Fruit fly (Drosophila melanogaster) whole organism, embryonic: Measurements from ENCODE around the gene CG14100.

Experiments
- CG10366 ChIP-seq: fragments of 200-800 bp; sonication (Bioruptor generic); IDR thresholded peaks from 2 replicates; pipeline ENCODE4 v1.3.6; 2022; ENCODE audit warnings: missing biosample characterization, missing genetic modification characterization
- CG10979 ChIP-seq: fragments of 200-800 bp; sonication (Bioruptor generic); optimal IDR thresholded peaks from 2 replicates; lab custom pipeline; 2018; ENCODE audit warnings: missing biosample characterization, mild to moderate bottlenecking, missing genetic modification characterization, moderate library complexity
- CG14441 ChIP-seq: fragments of 200-800 bp; sonication (Bioruptor generic); IDR thresholded peaks from 2 replicates; pipeline ENCODE4 v1.3.6; 2022; ENCODE audit warnings: missing biosample characterization, missing genetic modification characterization
- CG15601 ChIP-seq: fragments of 200-800 bp; sonication (Bioruptor generic); optimal IDR thresholded peaks from 3 replicates; lab custom pipeline; 2019; ENCODE audit warnings: missing biosample characterization, mild to moderate bottlenecking, missing genetic modification characterization, moderate library complexity
- CG16779 ChIP-seq: fragments of 200-800 bp; sonication (Bioruptor generic); IDR thresholded peaks from 2 replicates; pipeline ENCODE4 v1.3.6; 2022; ENCODE audit warnings: missing biosample characterization, missing genetic modification characterization
- CG16815 ChIP-seq: fragments of 200-800 bp; sonication (Bioruptor generic); optimal IDR thresholded peaks from 3 replicates; lab custom pipeline; 2017; ENCODE audit warnings: missing biosample characterization, mild to moderate bottlenecking, missing genetic modification characterization
- CG17361 ChIP-seq: fragments of 200-800 bp; sonication (Bioruptor generic); IDR thresholded peaks from 3 replicates; pipeline ENCODE4 v1.3.6; 2022; ENCODE audit warnings: missing biosample characterization, missing genetic modification characterization
- CG17912 ChIP-seq: fragments of 200-800 bp; sonication (Bioruptor generic); optimal IDR thresholded peaks from 2 replicates; lab custom pipeline; 2018; ENCODE audit warnings: missing biosample characterization, mild to moderate bottlenecking, missing genetic modification characterization
- CG18476 ChIP-seq: fragments of 200-800 bp; sonication (Bioruptor generic); optimal IDR thresholded peaks from 2 replicates; lab custom pipeline; 2016; ENCODE audit warnings: missing biosample characterization, mild to moderate bottlenecking, missing genetic modification characterization
- CG18599 ChIP-seq: fragments of 200-800 bp; sonication (Bioruptor generic); optimal IDR thresholded peaks from 3 replicates; lab custom pipeline; 2017; ENCODE audit warnings: missing biosample characterization, missing genetic modification characterization, mild to moderate bottlenecking, moderate library complexity, missing genetic modification reagents
- CG18764 ChIP-seq: fragments of 200-800 bp; sonication (Bioruptor generic); optimal IDR thresholded peaks from 3 replicates; lab custom pipeline; 2016; ENCODE audit warnings: missing biosample characterization, missing genetic modification characterization
- CG2129 ChIP-seq: fragments of 200-800 bp; sonication (Bioruptor generic); IDR thresholded peaks from 2 replicates; pipeline ENCODE4 v1.3.6; 2022; ENCODE audit warnings: missing biosample characterization, missing genetic modification characterization; ENCODE audit not compliant: partially characterized antibody
- CG31365 ChIP-seq: fragments of 200-800 bp; sonication (Bioruptor generic); optimal IDR thresholded peaks from 2 replicates; lab custom pipeline; 2018; ENCODE audit warnings: missing biosample characterization, mild to moderate bottlenecking, missing genetic modification characterization
- CG31441 ChIP-seq: fragments of 200-800 bp; sonication (Bioruptor generic); IDR thresholded peaks from 2 replicates; pipeline ENCODE4 v1.3.6; 2022; ENCODE audit warnings: missing biosample characterization, missing genetic modification characterization
- CG32772 ChIP-seq: fragments of 200-800 bp; sonication (Bioruptor generic); IDR thresholded peaks from 2 replicates; pipeline ENCODE4 v1.3.6; 2022; ENCODE audit warnings: missing biosample characterization, missing genetic modification characterization
- CG3995 ChIP-seq: fragments of 200-800 bp; sonication (Bioruptor generic); optimal IDR thresholded peaks from 3 replicates; lab custom pipeline; 2016; ENCODE audit warnings: missing biosample characterization, missing genetic modification characterization
- CG4424 ChIP-seq: fragments of 200-800 bp; sonication (Bioruptor generic); optimal IDR thresholded peaks from 3 replicates; lab custom pipeline; 2016; ENCODE audit warnings: missing biosample characterization, missing genetic modification characterization
- CG7839 ChIP-seq: fragments of 200-800 bp; sonication (Bioruptor generic); optimal IDR thresholded peaks from 3 replicates; lab custom pipeline; 2018; ENCODE audit warnings: missing biosample characterization, mild to moderate bottlenecking, missing genetic modification characterization, moderate library complexity
- CG8290 ChIP-seq, 3 experiments: fragments of 200-800 bp; sonication (Bioruptor generic); optimal IDR thresholded peaks; 2 replicates each; lab custom pipeline; 2016 to 2019; ENCODE audit warnings: missing biosample characterization in 3 of 3, missing genetic modification characterization in 3 of 3, mild to moderate bottlenecking in 2 of 3, moderate library complexity in 1 of 3
- CG9727 ChIP-seq: fragments of 200-800 bp; sonication (Bioruptor generic); optimal IDR thresholded peaks from 3 replicates; lab custom pipeline; 2017; ENCODE audit warnings: missing biosample characterization, mild to moderate bottlenecking, missing genetic modification characterization
- CHES-1-like ChIP-seq: fragments of 200-800 bp; sonication (Bioruptor generic); optimal IDR thresholded peaks from 2 replicates; lab custom pipeline; 2016; ENCODE audit warnings: missing biosample characterization, missing genetic modification characterization
- Camta ChIP-seq: fragments of 200-800 bp; sonication (Bioruptor generic); optimal IDR thresholded peaks from 2 replicates; lab custom pipeline; 2016; ENCODE audit warnings: missing biosample characterization, missing genetic modification characterization
- Ets65A ChIP-seq: fragments of 200-800 bp; sonication (Bioruptor generic); peaks from one replicate; lab custom pipeline; 2016; ENCODE audit warnings: missing biosample characterization, missing genetic modification characterization
- Hand ChIP-seq: fragments of 200-800 bp; sonication (Bioruptor generic); optimal IDR thresholded peaks from 2 replicates; lab custom pipeline; 2017; ENCODE audit warnings: mild to moderate bottlenecking, missing biosample characterization, missing genetic modification reagents, missing genetic modification characterization
- Hmr ChIP-seq: fragments of 200-800 bp; sonication (Bioruptor generic); optimal IDR thresholded peaks from 3 replicates; lab custom pipeline; 2017; ENCODE audit warnings: mild to moderate bottlenecking, missing biosample characterization, missing genetic modification reagents, missing genetic modification characterization
- Hsf ChIP-seq: fragments of 200-800 bp; sonication (Bioruptor generic); optimal IDR thresholded peaks from 3 replicates; lab custom pipeline; 2016; ENCODE audit warnings: missing biosample characterization, missing genetic modification characterization
- Jarid2 ChIP-seq: fragments of 200-800 bp; sonication (Bioruptor generic); optimal IDR thresholded peaks from 3 replicates; lab custom pipeline; 2017; ENCODE audit warnings: mild to moderate bottlenecking, missing biosample characterization, missing genetic modification reagents, missing genetic modification characterization
- Oaz ChIP-seq: fragments of 200-800 bp; sonication (Bioruptor generic); IDR thresholded peaks from 2 replicates; pipeline ENCODE4 v1.3.6; 2022; ENCODE audit warnings: missing biosample characterization, missing genetic modification characterization
- Optix ChIP-seq: fragments of 200-800 bp; sonication (Bioruptor generic); IDR thresholded peaks from 3 replicates; pipeline ENCODE4 v1.3.6; 2022; ENCODE audit warnings: missing biosample characterization, missing genetic modification characterization
- Scr ChIP-seq: fragments of 200-800 bp; sonication (Bioruptor generic); IDR thresholded peaks from 2 replicates; pipeline ENCODE4 v1.3.6; 2022; ENCODE audit warnings: missing biosample characterization, missing genetic modification characterization; ENCODE audit not compliant: partially characterized antibody
- Taf1 ChIP-seq: fragments of 200-800 bp; sonication (Bioruptor generic); IDR thresholded peaks from 2 replicates; pipeline ENCODE4 v1.3.6; 2022; ENCODE audit warnings: missing biosample characterization, missing genetic modification characterization
- Trl ChIP-seq, 3 experiments: fragments of >200 bp in 2 of 3; fragments of 200-800 bp in 1 of 3; sonication (Bioruptor generic) in 1 of 3; optimal IDR thresholded peaks; 2 replicates in 1 of 3; 3 replicates in 2 of 3; lab custom pipeline; 2016 to 2017; ENCODE audit warnings: missing biosample characterization in 1 of 3, missing genetic modification characterization in 1 of 3
- Xrp1 ChIP-seq: fragments of 200-800 bp; sonication (Bioruptor generic); IDR thresholded peaks from 2 replicates; pipeline ENCODE4 v1.3.6; 2022; ENCODE audit warnings: missing biosample characterization, missing genetic modification characterization
- YL-1 ChIP-seq: fragments of 200-800 bp; sonication (Bioruptor generic); optimal IDR thresholded peaks from 3 replicates; lab custom pipeline; 2017; ENCODE audit warnings: missing biosample characterization, mild to moderate bottlenecking, missing genetic modification characterization
- dati ChIP-seq: fragments of 200-800 bp; sonication (Bioruptor generic); IDR thresholded peaks from 2 replicates; pipeline ENCODE4 v1.3.6; 2022; ENCODE audit warnings: missing biosample characterization, missing genetic modification characterization
- esg ChIP-seq: fragments of 200-800 bp; sonication (Bioruptor generic); conservative IDR thresholded peaks from 2 replicates; pipeline ENCODE4 v1.3.6; 2022; ENCODE audit warnings: missing biosample characterization, missing genetic modification characterization
- fd102C ChIP-seq: fragments of 200-800 bp; sonication (Bioruptor generic); optimal IDR thresholded peaks from 2 replicates; lab custom pipeline; 2018; ENCODE audit warnings: missing biosample characterization, mild to moderate bottlenecking, missing genetic modification characterization, moderate library complexity
- fd64A ChIP-seq: fragments of 200-800 bp; sonication (Bioruptor generic); optimal IDR thresholded peaks from 3 replicates; lab custom pipeline; 2018; ENCODE audit warnings: missing biosample characterization, mild to moderate bottlenecking, missing genetic modification characterization
- gsb ChIP-seq: fragments of 200-800 bp; sonication (Bioruptor generic); IDR thresholded peaks from 2 replicates; pipeline ENCODE4 v1.3.6; 2022; ENCODE audit warnings: missing biosample characterization, missing genetic modification characterization
- mirr ChIP-seq: fragments of 200-800 bp; sonication (Bioruptor generic); optimal IDR thresholded peaks from 3 replicates; lab custom pipeline; 2018; ENCODE audit warnings: missing biosample characterization, mild to moderate bottlenecking, missing genetic modification characterization
- mld ChIP-seq: fragments of 200-800 bp; sonication (Bioruptor generic); IDR thresholded peaks from 3 replicates; pipeline ENCODE4 v1.3.6; 2022; ENCODE audit warnings: missing biosample characterization, missing genetic modification characterization; ENCODE audit not compliant: partially characterized antibody
- nom ChIP-seq: fragments of 200-800 bp; sonication (Bioruptor generic); optimal IDR thresholded peaks from 2 replicates; lab custom pipeline; 2017; ENCODE audit warnings: missing biosample characterization, missing genetic modification characterization, mild to moderate bottlenecking, moderate library complexity, missing genetic modification reagents
- pros ChIP-seq: fragments of 200-800 bp; sonication (Bioruptor generic); optimal IDR thresholded peaks from 3 replicates; lab custom pipeline; 2019; ENCODE audit warnings: missing biosample characterization, mild to moderate bottlenecking, missing genetic modification characterization, moderate library complexity
- psq ChIP-seq: fragments of 200-800 bp; sonication (Bioruptor generic); optimal IDR thresholded peaks from 2 replicates; lab custom pipeline; 2017; ENCODE audit warnings: missing biosample characterization, missing genetic modification characterization
- sd ChIP-seq: fragments of 200-800 bp; sonication (Bioruptor generic); optimal IDR thresholded peaks from 3 replicates; lab custom pipeline; 2018; ENCODE audit warnings: missing biosample characterization, mild to moderate bottlenecking, missing genetic modification characterization, moderate library complexity
- sens ChIP-seq: fragments of 200-800 bp; sonication (Bioruptor generic); peaks from one replicate; lab custom pipeline; 2016; ENCODE audit warnings: missing biosample characterization, missing genetic modification characterization
- sens-2 ChIP-seq: fragments of 200-800 bp; sonication (Bioruptor generic); IDR thresholded peaks from 2 replicates; pipeline ENCODE4 v1.3.6; 2022; ENCODE audit warnings: missing biosample characterization, missing genetic modification characterization
- slp2 ChIP-seq: fragments of 200-800 bp; sonication (Bioruptor generic); optimal IDR thresholded peaks from 2 replicates; lab custom pipeline; 2016; ENCODE audit warnings: missing biosample characterization, missing genetic modification characterization
- sna ChIP-seq: fragments of 200-800 bp; sonication (Bioruptor generic); IDR thresholded peaks from 2 replicates; pipeline ENCODE4 v1.3.6; 2022; ENCODE audit warnings: missing biosample characterization, missing genetic modification characterization; ENCODE audit not compliant: partially characterized antibody
- wdn ChIP-seq: fragments of 200-800 bp; sonication (Bioruptor generic); IDR thresholded peaks from 2 replicates; pipeline ENCODE4 v1.3.6; 2022; ENCODE audit warnings: missing biosample characterization, missing genetic modification characterization

The CG14100 gene

DNA sequence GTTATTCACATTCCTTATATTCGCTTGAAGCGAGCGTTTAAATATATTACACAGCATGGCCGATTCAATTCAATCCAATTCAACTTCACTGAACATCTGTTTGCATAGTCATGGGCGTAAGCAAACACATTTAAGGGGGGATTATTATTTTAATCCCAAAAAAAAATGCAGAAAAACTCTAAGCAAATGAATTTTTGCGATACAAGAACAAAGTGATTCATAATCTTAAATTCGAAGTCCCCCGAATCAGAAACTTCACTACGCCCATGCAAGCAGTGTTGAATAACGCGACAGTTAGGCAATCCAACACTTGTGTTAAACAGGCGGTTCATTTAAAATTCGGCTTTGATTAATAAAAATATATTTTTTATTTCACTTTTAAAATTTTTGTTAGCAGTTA is at the start of gene CG14100 (continued):
- TF ChIP-seq Hand = peak; percentile 100
- peak; percentile 100 for TF ChIP-seq gsb
- no peak for TF ChIP-seq Trl (optimal IDR thresholded peaks at IDR 0.05; lab: Kevin White, UChicago)
- TF ChIP-seq Trl (GFP tag; optimal IDR thresholded peaks at IDR 0.05; lab: Kevin White, UChicago) = peak; percentile 100
- TF ChIP-seq sens = peak; percentile 100
- TF ChIP-seq Optix (GFP tag; lab: Robert Waterston, UW) = peak; percentile 100
- peak; percentile 100 for TF ChIP-seq esg (GFP tag; lab: Robert Waterston, UW)
- TF ChIP-seq sna = no peak
- peak; percentile 100 for TF ChIP-seq Oaz
- TF ChIP-seq CG31441 (GFP tag; lab: Robert Waterston, UW) = peak; percentile 100
- peak; percentile 100 for TF ChIP-seq CG18764 (GFP tag; lab: Kevin White, UChicago)
- peak; percentile 100 for TF ChIP-seq CG15601 (tag; lab: Kevin White, UChicago)
- peak; percentile 99 for TF ChIP-seq Jarid2 (GFP tag; lab: Kevin White, UChicago)
- TF ChIP-seq CG2129 = no peak
- TF ChIP-seq CG18599 (GFP tag; lab: Kevin White, UChicago) = peak; percentile 100
- TF ChIP-seq CG16779 = peak; percentile 100
- peak; percentile 94 for TF ChIP-seq CG3995 (GFP tag; lab: Kevin White, UChicago)
- TF ChIP-seq CG10366 = peak; percentile 100
- TF ChIP-seq fd64A (GFP tag; lab: Kevin White, UChicago) = peak; percentile 100
- peak; percentile 100 for TF ChIP-seq Hmr (GFP tag; lab: Kevin White, UChicago)
- TF ChIP-seq CG32772 (GFP tag; lab: Robert Waterston, UW) = peak; percentile 100
- peak; percentile 100 for TF ChIP-seq CG16815
- TF ChIP-seq CG17912 (GFP tag; lab: Kevin White, UChicago) = peak; percentile 100
- TF ChIP-seq CG14441 (GFP tag; lab: Robert Waterston, UW) = peak; percentile 100
- TF ChIP-seq mld = no peak
- TF ChIP-seq CG8290 (GFP tag; optimal IDR thresholded peaks at IDR 0.05; lab: Kevin White, UChicago) = peak; percentile 100
- TF ChIP-seq CG8290 (tag; optimal IDR thresholded peaks at IDR 0.05; lab: Kevin White, UChicago) = peak; percentile 100
- TF ChIP-seq CHES-1-like (GFP tag; lab: Kevin White, UChicago) = peak; percentile 100
- TF ChIP-seq Ets65A (GFP tag; lab: Kevin White, UChicago) = peak; percentile 100
- peak; percentile 100 for TF ChIP-seq CG4424
- TF ChIP-seq CG9727 = peak; percentile 100
- TF ChIP-seq pros = peak; percentile 98
- peak; percentile 97 for TF ChIP-seq CG31365 (tag; lab: Kevin White, UChicago)
- TF ChIP-seq CG10979 (tag; lab: Kevin White, UChicago) = peak; percentile 100
- TF ChIP-seq sd (tag; lab: Kevin White, UChicago) = peak; percentile 100
- TF ChIP-seq dati (GFP tag; lab: Robert Waterston, UW) = peak; percentile 100
- TF ChIP-seq mirr (GFP tag; lab: Kevin White, UChicago) = peak; percentile 100
- peak; percentile 100 for TF ChIP-seq CG18476 (GFP tag; lab: Kevin White, UChicago)
- TF ChIP-seq Camta (GFP tag; lab: Kevin White, UChicago) = peak; percentile 100
- TF ChIP-seq sens-2 (GFP tag; lab: Robert Waterston, UW) = peak; percentile 100
- peak; percentile 100 for TF ChIP-seq nom
- TF ChIP-seq wdn (GFP tag; lab: Robert Waterston, UW) = peak; percentile 100
- peak; percentile 100 for TF ChIP-seq YL-1
- TF ChIP-seq Hsf (GFP tag; lab: Kevin White, UChicago) = peak; percentile 100
- peak; percentile 100 for TF ChIP-seq psq (GFP tag; lab: Kevin White, UChicago)
- peak; percentile 99 for TF ChIP-seq fd102C (GFP tag; lab: Kevin White, UChicago)
- peak; percentile 100 for TF ChIP-seq Xrp1 (GFP tag; lab: Robert Waterston, UW)
- peak; percentile 100 for TF ChIP-seq Taf1 (GFP tag; lab: Robert Waterston, UW)
- TF ChIP-seq slp2 (GFP tag; lab: Kevin White, UChicago) = peak; percentile 100
- TF ChIP-seq CG17361 = peak; percentile 100
- TF ChIP-seq Scr = 0 out of 2 replicates have a peak, but pooled peaks have one; percentile 25
- TF ChIP-seq CG7839 (tag; lab: Kevin White, UChicago) = peak; percentile 100
